Worm (Caenorhabditis elegans) whole organism, L2 larva: ENCODE results near the gene nspc-9.
"Not testable (repeated sequence)": the region's sequence is repeated elsewhere in the genome, so short reads cannot be mapped to it uniquely, and the experiment has no call there.

Experiments
- F13H6.1 ChIP-seq: sonication (generic microtip); optimal IDR thresholded peaks from 2 replicates; lab custom pipeline; 2016; ENCODE audit warnings: missing genetic modification characterization, missing compliant biosample characterization
- R02D3.7 ChIP-seq: fragments of 150-350 bp; optimal IDR thresholded peaks from 2 replicates; lab custom pipeline; 2014; ENCODE audit warnings: missing biosample characterization, missing genetic modification characterization
- Y55F3AM.14 ChIP-seq: fragments of 200-800 bp; sonication (Bioruptor generic); optimal IDR thresholded peaks from 2 replicates; lab custom pipeline; 2018; ENCODE audit warnings: mild to moderate bottlenecking, missing genetic modification characterization, missing compliant biosample characterization
- ZK546.5 ChIP-seq: sonication (generic microtip); optimal IDR thresholded peaks from 2 replicates; lab custom pipeline; 2017; ENCODE audit warnings: missing biosample characterization, missing genetic modification characterization
- alr-1 ChIP-seq: fragments of 150-350 bp; optimal IDR thresholded peaks from 2 replicates; lab custom pipeline; 2014; ENCODE audit warnings: missing biosample characterization, missing genetic modification characterization
- aly-2 ChIP-seq: fragments of 150-350 bp; optimal IDR thresholded peaks from 2 replicates; lab custom pipeline; 2014; ENCODE audit warnings: missing biosample characterization, missing genetic modification characterization
- ama-1 ChIP-seq: fragments of 150-350 bp; optimal IDR thresholded peaks from 2 replicates; lab custom pipeline; 2018; ENCODE audit warnings: inconsistent platforms
- ceh-16 ChIP-seq: fragments of 150-350 bp; optimal IDR thresholded peaks from 2 replicates; lab custom pipeline; 2014; ENCODE audit warnings: missing biosample characterization, missing genetic modification characterization
- ceh-82 ChIP-seq: fragments of 150-350 bp; optimal IDR thresholded peaks from 2 replicates; lab custom pipeline; 2014; ENCODE audit warnings: missing biosample characterization, missing genetic modification characterization
- crh-2 ChIP-seq: sonication (generic microtip); optimal IDR thresholded peaks from 2 replicates; lab custom pipeline; 2017; ENCODE audit warnings: missing biosample characterization, missing genetic modification characterization
- dmd-4 ChIP-seq: sonication (generic microtip); optimal IDR thresholded peaks from 2 replicates; lab custom pipeline; 2017; ENCODE audit warnings: missing biosample characterization, missing genetic modification characterization
- egl-27 ChIP-seq: sonication (generic microtip); optimal IDR thresholded peaks from 3 replicates; lab custom pipeline; 2017; ENCODE audit warnings: missing biosample characterization, missing genetic modification reagents, missing genetic modification characterization
- elt-1 ChIP-seq: fragments of 150-350 bp; optimal IDR thresholded peaks from 2 replicates; lab custom pipeline; 2014; ENCODE audit warnings: missing biosample characterization, missing genetic modification characterization
- fos-1 ChIP-seq: fragments of 150-350 bp; optimal IDR thresholded peaks from 2 replicates; lab custom pipeline; 2014; ENCODE audit warnings: missing biosample characterization, missing genetic modification characterization
- gmeb-1 ChIP-seq: fragments of 150-350 bp; optimal IDR thresholded peaks from 2 replicates; lab custom pipeline; 2014; ENCODE audit warnings: missing biosample characterization, missing genetic modification characterization
- lin-11 ChIP-seq: fragments of 150-350 bp; sonication (generic microtip); optimal IDR thresholded peaks from 2 replicates; lab custom pipeline; 2014; ENCODE audit warnings: missing biosample characterization, missing genetic modification characterization, inconsistent platforms, mixed read lengths
- lin-13 ChIP-seq: fragments of 150-350 bp; optimal IDR thresholded peaks from 2 replicates; lab custom pipeline; 2014; ENCODE audit warnings: missing biosample characterization, missing genetic modification reagents, missing genetic modification characterization
- lsy-2 ChIP-seq, 2 experiments: fragments of 150-350 bp in 1 of 2; sonication (generic microtip) in 1 of 2; optimal IDR thresholded peaks; 2 replicates each; lab custom pipeline; 2014 to 2017; ENCODE audit warnings: missing biosample characterization in 2 of 2, missing genetic modification characterization in 2 of 2
- mab-5 ChIP-seq: fragments of 150-350 bp; optimal IDR thresholded peaks from 2 replicates; lab custom pipeline; 2014; ENCODE audit warnings: missing biosample characterization, missing genetic modification characterization
- mbf-1 ChIP-seq: sonication (generic microtip); optimal IDR thresholded peaks from 2 replicates; lab custom pipeline; 2017; ENCODE audit warnings: missing biosample characterization, missing genetic modification characterization
- mdl-1 ChIP-seq, 2 experiments: fragments of 150-350 bp in 1 of 2; sonication (generic microtip) in 1 of 2; optimal IDR thresholded peaks; 2 replicates each; lab custom pipeline; 2017; ENCODE audit warnings: missing biosample characterization in 2 of 2, missing genetic modification characterization in 2 of 2
- nhr-10 ChIP-seq: sonication (generic microtip); optimal IDR thresholded peaks from 2 replicates; lab custom pipeline; 2017; ENCODE audit warnings: missing biosample characterization, missing genetic modification characterization
- nhr-11 ChIP-seq: fragments of 150-350 bp; optimal IDR thresholded peaks from 2 replicates; lab custom pipeline; 2014; ENCODE audit warnings: missing biosample characterization, missing genetic modification characterization
- nhr-12 ChIP-seq: fragments of 150-350 bp; optimal IDR thresholded peaks from 2 replicates; lab custom pipeline; 2014; ENCODE audit warnings: missing biosample characterization, missing genetic modification characterization
- nhr-129 ChIP-seq: fragments of 150-350 bp; optimal IDR thresholded peaks from 2 replicates; lab custom pipeline; 2014; ENCODE audit warnings: missing biosample characterization, missing genetic modification characterization
- nhr-21 ChIP-seq: fragments of 150-350 bp; optimal IDR thresholded peaks from 2 replicates; lab custom pipeline; 2014; ENCODE audit warnings: missing biosample characterization, missing genetic modification characterization
- nhr-23 ChIP-seq: fragments of 150-350 bp; optimal IDR thresholded peaks from 2 replicates; lab custom pipeline; 2014; ENCODE audit warnings: missing biosample characterization, missing genetic modification reagents, missing genetic modification characterization
- nhr-25 ChIP-seq: fragments of 150-350 bp; sonication (generic microtip); optimal IDR thresholded peaks from 3 replicates; lab custom pipeline; 2014; ENCODE audit warnings: missing biosample characterization, missing genetic modification characterization
- nhr-6 ChIP-seq: fragments of 150-350 bp; optimal IDR thresholded peaks from 2 replicates; lab custom pipeline; 2014; ENCODE audit warnings: missing biosample characterization, missing genetic modification characterization
- peb-1 ChIP-seq: fragments of 150-350 bp; optimal IDR thresholded peaks from 2 replicates; lab custom pipeline; 2014; ENCODE audit warnings: missing biosample characterization, missing genetic modification characterization
- sem-4 ChIP-seq: fragments of 150-350 bp; optimal IDR thresholded peaks from 2 replicates; lab custom pipeline; 2014; ENCODE audit warnings: missing biosample characterization, missing genetic modification reagents, missing genetic modification characterization
- skn-1 ChIP-seq: sonication (generic microtip); optimal IDR thresholded peaks from 2 replicates; lab custom pipeline; 2017; ENCODE audit warnings: missing biosample characterization, missing genetic modification characterization
- sma-3 ChIP-seq: sonication (generic microtip); optimal IDR thresholded peaks from 2 replicates; lab custom pipeline; 2016; ENCODE audit warnings: missing genetic modification reagents, missing genetic modification characterization, missing compliant biosample characterization
- snpc-4 ChIP-seq: fragments of 150-350 bp; optimal IDR thresholded peaks from 2 replicates; lab custom pipeline; 2014; ENCODE audit warnings: missing biosample characterization, missing genetic modification characterization
- unc-39 ChIP-seq: fragments of 150-350 bp; optimal IDR thresholded peaks from 2 replicates; lab custom pipeline; 2014; ENCODE audit warnings: missing biosample characterization, missing genetic modification characterization
- unc-55 ChIP-seq: fragments of 150-350 bp; sonication (generic microtip); optimal IDR thresholded peaks from 3 replicates; lab custom pipeline; 2014; ENCODE audit warnings: missing biosample characterization, missing genetic modification reagents, missing genetic modification characterization
- unc-62 ChIP-seq: fragments of 150-350 bp; optimal IDR thresholded peaks from 2 replicates; lab custom pipeline; 2014; ENCODE audit warnings: missing biosample characterization, missing genetic modification reagents, missing genetic modification characterization
- zag-1 ChIP-seq: fragments of 150-350 bp; optimal IDR thresholded peaks from 2 replicates; lab custom pipeline; 2014; ENCODE audit warnings: missing biosample characterization, missing genetic modification characterization
- ztf-1 ChIP-seq: fragments of 200-800 bp; sonication (Bioruptor generic); conservative IDR thresholded peaks from 2 replicates; pipeline ENCODE4 v1.3.6; 2022; ENCODE audit warnings: missing genetic modification characterization, missing compliant biosample characterization
- ztf-11 ChIP-seq: sonication (generic microtip); optimal IDR thresholded peaks from 2 replicates; lab custom pipeline; 2017; ENCODE audit warnings: missing biosample characterization, missing genetic modification characterization
- ztf-4 ChIP-seq: fragments of 150-350 bp; optimal IDR thresholded peaks from 2 replicates; lab custom pipeline; 2014; ENCODE audit warnings: missing biosample characterization, missing genetic modification characterization

Gene nspc-9

DNA sequence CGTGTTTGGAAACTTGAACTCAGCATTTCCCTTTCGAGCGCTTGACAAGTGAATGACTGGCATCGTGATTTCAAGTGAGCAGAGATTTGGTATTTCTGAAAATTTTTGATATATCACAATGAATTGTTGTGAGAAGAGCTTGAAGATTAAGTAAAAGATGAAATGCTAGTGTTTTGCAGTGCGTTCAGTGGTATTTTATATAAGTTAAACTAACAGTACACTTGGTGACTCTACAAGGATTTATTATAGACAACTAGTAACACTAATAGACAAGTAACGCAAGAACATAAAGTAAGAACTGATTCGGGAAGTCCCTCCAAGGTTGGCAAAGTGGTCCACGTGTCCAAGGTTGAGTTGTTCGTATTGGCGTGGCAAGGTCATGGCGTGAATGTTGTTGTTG, 40.4 kb downstream of the nspc-9 start, which contains the start of gene dot-1.3:
Gene dot-1.3, minus strand, starts transcription at position 101 of the 400 bp plus-strand sequence.
- TF ChIP-seq lin-11, peb-1, nhr-21 (tag; lab: Kevin White, UChicago): not testable (repeated sequence)

DNA sequence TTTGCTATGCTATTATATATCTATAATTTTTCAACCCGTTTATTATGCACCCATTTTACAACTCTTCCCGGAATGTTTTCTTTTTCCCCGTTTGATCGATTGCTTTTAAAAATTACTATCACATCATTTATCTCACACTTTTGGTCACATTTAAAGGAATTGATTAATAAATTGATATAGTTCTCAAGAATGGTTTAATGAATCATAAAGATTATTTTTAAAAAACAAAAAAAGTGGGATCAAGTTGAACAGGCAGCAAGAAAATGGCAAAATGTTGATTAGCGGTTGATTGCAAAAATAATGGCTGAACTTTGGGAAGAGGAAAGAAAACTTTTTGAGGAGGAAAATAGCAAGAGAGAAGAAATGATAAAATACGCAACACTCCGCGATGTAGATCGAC, 43.3 kb downstream of the nspc-9 start, which contains the start of gene W06D11.5:
Gene W06D11.5, plus strand, starts transcription at position 301 of the 400 bp plus-strand sequence.
- no peak for TF ChIP-seq fos-1
- no peak for TF ChIP-seq ztf-4
- no peak for TF ChIP-seq sma-3 (GFP tag; lab: Kevin White, UChicago)
- no peak for TF ChIP-seq ama-1 (lab: Kevin White, UChicago)
- no peak for TF ChIP-seq ztf-11
- no peak for TF ChIP-seq nhr-25 (tag; lab: Kevin White, UChicago)
- no peak for TF ChIP-seq R02D3.7 (tag; lab: Kevin White, UChicago)
- TF ChIP-seq dmd-4 (tag; lab: Kevin White, UChicago), result no peak
- no peak for TF ChIP-seq sem-4 (tag; lab: Kevin White, UChicago)
- TF ChIP-seq gmeb-1 (tag; lab: Kevin White, UChicago), result no peak
- no peak for TF ChIP-seq Y55F3AM.14
- no peak for TF ChIP-seq lsy-2 (tag; optimal IDR thresholded peaks at IDR 0.05; lab: Kevin White, UChicago)
- no peak for TF ChIP-seq egl-27
- no peak for TF ChIP-seq nhr-129 (tag; lab: Kevin White, UChicago)
- TF ChIP-seq nhr-12, result no peak
- TF ChIP-seq nhr-6, result no peak
- no peak for TF ChIP-seq snpc-4 (tag; lab: Kevin White, UChicago)
- TF ChIP-seq unc-62 (GFP tag; lab: Kevin White, UChicago), result no peak
- no peak for TF ChIP-seq elt-1 (tag; lab: Kevin White, UChicago)
- TF ChIP-seq unc-55, result no peak
- TF ChIP-seq, all 48 proteins: peak for 0

DNA sequence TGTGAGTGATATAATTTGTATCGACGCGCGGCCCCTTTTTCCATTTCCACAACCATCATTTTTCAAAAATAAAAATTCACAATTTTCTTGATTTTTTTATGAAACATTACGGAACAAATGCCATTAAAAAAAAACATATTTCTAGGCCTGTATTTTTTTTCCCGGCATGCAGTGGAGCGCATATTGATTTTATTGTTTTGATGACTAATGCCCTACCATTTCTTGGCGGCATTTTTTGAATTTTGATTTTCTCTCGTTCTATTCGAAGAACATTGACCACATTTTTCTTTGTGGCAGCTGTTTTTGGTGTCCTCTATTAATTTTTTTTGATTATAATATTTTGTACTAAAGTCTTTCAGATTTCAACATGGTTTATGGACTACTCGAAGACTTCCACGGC, 44.9 kb downstream of the nspc-9 start, which contains the start of gene W06D11.3:
Gene W06D11.3, plus strand, starts transcription at position 360 of the 400 bp plus-strand sequence.
- TF ChIP-seq ceh-82 (no peak), ZK546.5 (no peak), nhr-23 (tag; lab: Kevin White, UChicago) (no peak), lsy-2 (tag; optimal IDR thresholded peaks at IDR 0.05; lab: Kevin White, UChicago) (no peak), alr-1 (tag; lab: Kevin White, UChicago) (no peak), nhr-25 (tag; lab: Kevin White, UChicago) (no peak), zag-1 (tag; lab: Kevin White, UChicago) (no peak), mdl-1 (tag; optimal IDR thresholded peaks at IDR 0.05; lab: Kevin White, UChicago) (no peak), nhr-21 (tag; lab: Kevin White, UChicago) (no peak), lin-11 (tag; lab: Kevin White, UChicago) (no peak), snpc-4 (tag; lab: Kevin White, UChicago) (no peak), F13H6.1 (tag; lab: Kevin White, UChicago) (no peak), unc-55 (no peak), elt-1 (tag; lab: Kevin White, UChicago) (no peak), lin-13 (GFP tag; lab: Kevin White, UChicago) (no peak), nhr-10 (tag; lab: Kevin White, UChicago) (no peak), ztf-4 (no peak)

DNA sequence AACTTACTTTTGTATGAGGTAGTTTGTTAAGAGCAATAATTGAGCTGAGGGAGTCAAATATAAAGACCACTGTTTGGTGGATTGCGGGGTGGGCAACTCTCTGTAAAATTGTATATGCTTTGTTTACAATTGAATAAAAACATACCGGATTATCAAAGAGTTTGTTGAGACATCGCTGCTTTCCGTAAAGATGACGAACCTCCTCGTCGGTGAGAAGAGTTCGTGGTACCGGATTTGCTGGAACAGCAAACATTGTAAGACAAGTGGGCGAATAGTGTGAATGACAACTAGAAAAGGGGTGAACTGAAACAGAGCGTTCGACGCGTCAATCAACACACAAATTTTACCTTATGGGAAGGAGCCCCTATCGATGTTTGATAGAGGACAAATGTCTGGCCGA, 46.8 kb downstream of the nspc-9 start, which contains the start of gene W06D11.2:
Gene W06D11.2, minus strand, starts transcription at position 339 of the 400 bp plus-strand sequence.
- TF ChIP-seq ama-1 (lab: Kevin White, UChicago), result no peak
- TF ChIP-seq ztf-1 (GFP tag; lab: Robert Waterston, UW), result no peak
- TF ChIP-seq mbf-1 (tag; lab: Kevin White, UChicago), result no peak
- TF ChIP-seq aly-2 (tag; lab: Kevin White, UChicago), result no peak
- TF ChIP-seq mab-5 (tag; lab: Kevin White, UChicago), result no peak
- TF ChIP-seq snpc-4 (tag; lab: Kevin White, UChicago), result no peak
- no peak for TF ChIP-seq nhr-129 (tag; lab: Kevin White, UChicago)
- TF ChIP-seq sem-4 (tag; lab: Kevin White, UChicago), result no peak
- TF ChIP-seq unc-39 (tag; lab: Kevin White, UChicago), result no peak
- TF ChIP-seq crh-2 (tag; lab: Kevin White, UChicago), result no peak
- no peak for TF ChIP-seq ceh-16 (tag; lab: Kevin White, UChicago)
- no peak for TF ChIP-seq nhr-11 (tag; lab: Kevin White, UChicago)
- TF ChIP-seq ztf-4, result no peak
- no peak for TF ChIP-seq alr-1 (tag; lab: Kevin White, UChicago)
- TF ChIP-seq lin-13 (GFP tag; lab: Kevin White, UChicago), result no peak
- TF ChIP-seq skn-1 (tag; lab: Kevin White, UChicago), result no peak
